Fruit fly (Drosophila melanogaster) S2 (cell line): ENCODE data around the gene CG12716.

Source experiments
- CG8478 ChIP-seq: fragments of >200 bp; optimal IDR thresholded peaks from 2 replicates; lab custom pipeline; 2018
- CTCF ChIP-seq, 2 experiments: fragments of >200 bp; optimal IDR thresholded peaks; 2 replicates each; lab custom pipeline; 2018

DNA sequence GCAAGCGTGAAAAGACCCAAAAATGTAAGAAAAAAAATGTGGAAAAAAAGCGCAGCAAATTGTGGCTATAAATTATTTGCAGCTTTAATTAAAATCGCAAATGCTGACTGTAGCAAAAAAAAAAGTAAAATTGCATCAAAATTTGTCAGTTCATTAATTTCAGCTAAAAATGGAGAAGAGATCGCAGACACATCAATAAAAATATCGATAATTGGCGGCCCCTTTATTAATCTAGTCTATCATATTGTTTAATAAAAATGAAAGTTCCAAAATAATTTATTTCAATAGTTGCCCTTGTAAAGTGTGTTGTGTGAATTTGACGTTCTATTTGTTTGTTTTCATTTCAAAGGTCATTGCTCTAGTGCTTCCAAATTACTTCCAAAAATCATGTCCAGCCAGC, 8.2 kb upstream of the CG12716 start, which contains the start of gene CG32643:
- TF ChIP-seq CG8478 (lab: Kevin White, UChicago) (no peak), CTCF (optimal IDR thresholded peaks at IDR 0.05; lab: Kevin White, UChicago) (no peak)
